Fruit fly (Drosophila melanogaster) whole organism, prepupa: ENCODE results near the gene rt.
A peak's percentile ranks its signal among the peaks of the same experiment; 100 is the strongest.

Source experiments
- Blimp-1 ChIP-seq: fragments of 200-800 bp; sonication (Bioruptor generic); optimal IDR thresholded peaks from 3 replicates; lab custom pipeline; 2017; ENCODE audit warnings: missing biosample characterization, missing genetic modification characterization, mild to moderate bottlenecking, moderate library complexity, missing genetic modification reagents
- CG10631 ChIP-seq: fragments of 200-800 bp; sonication (Bioruptor generic); optimal IDR thresholded peaks from 2 replicates; lab custom pipeline; 2016; ENCODE audit warnings: missing biosample characterization, missing genetic modification characterization
- CG10669 ChIP-seq: fragments of 200-800 bp; sonication (Bioruptor generic); optimal IDR thresholded peaks from 3 replicates; lab custom pipeline; 2018; ENCODE audit warnings: missing biosample characterization, mild to moderate bottlenecking, missing genetic modification characterization, moderate library complexity
- CG11294 ChIP-seq: fragments of 200-800 bp; sonication (Bioruptor generic); IDR thresholded peaks from 2 replicates; pipeline ENCODE4 v1.3.6; 2022; ENCODE audit warnings: missing biosample characterization, missing genetic modification characterization
- CG15336 ChIP-seq: fragments of 200-800 bp; sonication (Bioruptor generic); IDR thresholded peaks from 2 replicates; pipeline ENCODE4 v1.3.6; 2022; ENCODE audit warnings: missing biosample characterization, missing genetic modification characterization
- CG1621 ChIP-seq: fragments of 200-800 bp; sonication (Bioruptor generic); optimal IDR thresholded peaks from 3 replicates; lab custom pipeline; 2018; ENCODE audit warnings: missing biosample characterization, mild to moderate bottlenecking, missing genetic modification characterization
- CG16779 ChIP-seq: fragments of 200-800 bp; sonication (Bioruptor generic); optimal IDR thresholded peaks from 3 replicates; lab custom pipeline; 2017; ENCODE audit warnings: missing biosample characterization, mild to moderate bottlenecking, missing genetic modification characterization
- CG3032 ChIP-seq: fragments of 200-800 bp; optimal IDR thresholded peaks from 2 replicates; lab custom pipeline; 2019; ENCODE audit warnings: missing biosample characterization, mild to moderate bottlenecking, missing genetic modification characterization, moderate library complexity
- CG31627 ChIP-seq: fragments of 200-800 bp; sonication (Bioruptor generic); optimal IDR thresholded peaks from 3 replicates; lab custom pipeline; 2016; ENCODE audit warnings: missing biosample characterization, missing genetic modification characterization
- CG32006 ChIP-seq: fragments of 200-800 bp; sonication (Bioruptor generic); optimal IDR thresholded peaks from 3 replicates; lab custom pipeline; 2017; ENCODE audit warnings: missing biosample characterization, mild to moderate bottlenecking, missing genetic modification characterization
- CG34406 ChIP-seq: fragments of 200-800 bp; sonication (Bioruptor generic); optimal IDR thresholded peaks from 3 replicates; lab custom pipeline; 2016; ENCODE audit warnings: missing biosample characterization, missing genetic modification characterization
- CG3919 ChIP-seq: fragments of 200-800 bp; sonication (Bioruptor generic); optimal IDR thresholded peaks from 3 replicates; lab custom pipeline; 2016; ENCODE audit warnings: missing biosample characterization, missing genetic modification characterization
- CG6163 ChIP-seq: fragments of 200-800 bp; sonication (Bioruptor generic); IDR thresholded peaks from 3 replicates; pipeline ENCODE4 v1.3.6; 2022; ENCODE audit warnings: missing biosample characterization, missing genetic modification characterization
- CG6276 ChIP-seq: fragments of 200-800 bp; sonication (Bioruptor generic); optimal IDR thresholded peaks from 2 replicates; lab custom pipeline; 2017; ENCODE audit warnings: missing biosample characterization, mild to moderate bottlenecking, missing genetic modification characterization
- CG6808 ChIP-seq: fragments of 200-800 bp; sonication (Bioruptor generic); optimal IDR thresholded peaks from 3 replicates; lab custom pipeline; 2017; ENCODE audit warnings: missing biosample characterization, missing genetic modification characterization, mild to moderate bottlenecking, moderate library complexity, missing genetic modification reagents
- CG6854 ChIP-seq: fragments of 200-800 bp; sonication (Bioruptor generic); optimal IDR thresholded peaks from 2 replicates; lab custom pipeline; 2017; ENCODE audit warnings: missing biosample characterization, mild to moderate bottlenecking, missing genetic modification characterization
- CG7368 ChIP-seq: fragments of 200-800 bp; sonication (Bioruptor generic); optimal IDR thresholded peaks from 3 replicates; lab custom pipeline; 2016; ENCODE audit warnings: missing biosample characterization, missing genetic modification characterization
- CG8119 ChIP-seq: fragments of 200-800 bp; sonication (Bioruptor generic); IDR thresholded peaks from 3 replicates; pipeline ENCODE4 v1.3.6; 2022; ENCODE audit warnings: missing biosample characterization, missing genetic modification characterization
- CG8319 ChIP-seq: fragments of 200-800 bp; sonication (Bioruptor generic); optimal IDR thresholded peaks from 3 replicates; lab custom pipeline; 2016; ENCODE audit warnings: missing biosample characterization, missing genetic modification characterization
- CG9139 ChIP-seq: fragments of 200-800 bp; sonication (Bioruptor generic); optimal IDR thresholded peaks from 3 replicates; lab custom pipeline; 2017; ENCODE audit warnings: missing biosample characterization, mild to moderate bottlenecking, missing genetic modification characterization
- Eip78C ChIP-seq: fragments of 200-800 bp; sonication (Bioruptor generic); peaks from one replicate; lab custom pipeline; 2016; ENCODE audit warnings: missing biosample characterization, missing genetic modification characterization
- Eip93F ChIP-seq: fragments of 200-800 bp; sonication (Bioruptor generic); optimal IDR thresholded peaks from 2 replicates; lab custom pipeline; 2016; ENCODE audit warnings: missing biosample characterization, mild to moderate bottlenecking, missing genetic modification characterization
- Ets21C ChIP-seq: fragments of 200-800 bp; sonication (Bioruptor generic); optimal IDR thresholded peaks from 3 replicates; lab custom pipeline; 2016; ENCODE audit warnings: missing biosample characterization, missing genetic modification characterization
- Ets96B ChIP-seq: fragments of 200-800 bp; optimal IDR thresholded peaks from 2 replicates; lab custom pipeline; 2019; ENCODE audit warnings: missing biosample characterization, mild to moderate bottlenecking, missing genetic modification characterization, moderate library complexity
- Gug ChIP-seq: fragments of 200-800 bp; sonication (Bioruptor generic); IDR thresholded peaks from 2 replicates; pipeline ENCODE4 v1.3.6; 2022; ENCODE audit warnings: missing biosample characterization, missing genetic modification characterization
- Hr39 ChIP-seq: fragments of 200-800 bp; sonication (Bioruptor generic); optimal IDR thresholded peaks from 2 replicates; lab custom pipeline; 2016; ENCODE audit warnings: missing biosample characterization, missing genetic modification characterization
- Lpt ChIP-seq: fragments of 200-800 bp; sonication (Bioruptor generic); optimal IDR thresholded peaks from 3 replicates; lab custom pipeline; 2016; ENCODE audit warnings: missing biosample characterization, missing genetic modification characterization
- Met ChIP-seq: fragments of 200-800 bp; sonication (Bioruptor generic); optimal IDR thresholded peaks from 3 replicates; lab custom pipeline; 2016; ENCODE audit warnings: missing biosample characterization, missing genetic modification characterization
- Smox ChIP-seq: fragments of 200-800 bp; sonication (Bioruptor generic); optimal IDR thresholded peaks from 3 replicates; lab custom pipeline; 2016; ENCODE audit warnings: missing biosample characterization, missing genetic modification characterization
- Sox15 ChIP-seq: fragments of 200-800 bp; sonication (Bioruptor generic); optimal IDR thresholded peaks from 3 replicates; lab custom pipeline; 2016; ENCODE audit warnings: missing biosample characterization, missing genetic modification characterization
- cyc ChIP-seq: fragments of 200-800 bp; sonication (Bioruptor generic); optimal IDR thresholded peaks from 3 replicates; lab custom pipeline; 2016; ENCODE audit warnings: missing biosample characterization, missing genetic modification characterization
- dsx ChIP-seq: fragments of 200-800 bp; optimal IDR thresholded peaks from 3 replicates; lab custom pipeline; 2019; ENCODE audit warnings: missing biosample characterization, mild to moderate bottlenecking, missing genetic modification characterization, moderate library complexity; ENCODE audit not compliant: poor library complexity, severe bottlenecking
- eg ChIP-seq: fragments of 200-800 bp; sonication (Bioruptor generic); IDR thresholded peaks from 3 replicates; pipeline ENCODE4 v1.3.6; 2022; ENCODE audit warnings: missing biosample characterization, missing genetic modification characterization
- esn ChIP-seq: fragments of 200-800 bp; sonication (Bioruptor generic); optimal IDR thresholded peaks from 2 replicates; lab custom pipeline; 2016; ENCODE audit warnings: missing biosample characterization, mild to moderate bottlenecking, missing genetic modification characterization, moderate library complexity
- fd59A ChIP-seq: fragments of 200-800 bp; sonication (Bioruptor generic); optimal IDR thresholded peaks from 2 replicates; lab custom pipeline; 2017; ENCODE audit warnings: missing biosample characterization, mild to moderate bottlenecking, missing genetic modification characterization, missing genetic modification reagents
- fd85E ChIP-seq: fragments of 200-800 bp; sonication (Bioruptor generic); optimal IDR thresholded peaks from 3 replicates; lab custom pipeline; 2016; ENCODE audit warnings: missing biosample characterization, missing genetic modification characterization
- fkh ChIP-seq: fragments of 200-800 bp; sonication (Bioruptor generic); optimal IDR thresholded peaks from 3 replicates; lab custom pipeline; 2017; ENCODE audit warnings: missing biosample characterization, mild to moderate bottlenecking, missing genetic modification characterization, moderate library complexity
- pdm3 ChIP-seq: fragments of 200-800 bp; sonication (Bioruptor generic); optimal IDR thresholded peaks from 3 replicates; lab custom pipeline; 2016; ENCODE audit warnings: missing biosample characterization, missing genetic modification characterization
- spab ChIP-seq: fragments of 200-800 bp; sonication (Bioruptor generic); optimal IDR thresholded peaks from 2 replicates; lab custom pipeline; 2017; ENCODE audit warnings: missing biosample characterization, mild to moderate bottlenecking, missing genetic modification characterization, missing genetic modification reagents
- svp ChIP-seq: fragments of 200-800 bp; sonication (Bioruptor generic); peaks from one replicate; lab custom pipeline; 2016; ENCODE audit warnings: missing biosample characterization, missing genetic modification characterization

rt gene

dm6 chr3L:11551949-11552348, 35.6 kb downstream of the rt start (continued):
- TF ChIP-seq Ets96B (tag; lab: Kevin White, UChicago) (peak; percentile 71), Eip78C (GFP tag; lab: Kevin White, UChicago) (peak; percentile 87), Lpt (no peak), CG9139 (no peak), CG1621 (peak; percentile 31), cyc (peak; percentile 52), Hr39 (GFP tag; lab: Kevin White, UChicago) (peak; percentile 36), Eip93F (GFP tag; lab: Kevin White, UChicago) (no peak), spab (GFP tag; lab: Kevin White, UChicago) (peak; percentile 47), CG3919 (GFP tag; lab: Kevin White, UChicago) (peak; percentile 65), svp (peak; percentile 76), CG6163 (peak; percentile 75; the same call in 2 of the 3 replicates), Ets21C (GFP tag; lab: Kevin White, UChicago) (no peak), CG7368 (peak; percentile 12), Smox (peak; percentile 48), CG10631 (peak; percentile 54), fd59A (GFP tag; lab: Kevin White, UChicago) (peak; percentile 36), Met (GFP tag; lab: Kevin White, UChicago) (peak; percentile 48)

- TF ChIP-seq Eip78C (GFP tag; lab: Kevin White, UChicago) (no peak), CG8319 (GFP tag; lab: Kevin White, UChicago) (no peak), cyc (no peak), Sox15 (GFP tag; lab: Kevin White, UChicago) (no peak), CG6163 (0 out of 3 replicates have a peak, but pooled peaks have one; percentile 24), CG31627 (GFP tag; lab: Kevin White, UChicago) (no peak), CG10669 (GFP tag; lab: Kevin White, UChicago) (no peak), spab (GFP tag; lab: Kevin White, UChicago) (no peak), CG9139 (no peak), CG32006 (no peak), fkh (GFP tag; lab: Kevin White, UChicago) (peak; percentile 66), CG34406 (GFP tag; lab: Kevin White, UChicago) (no peak)
Measured at dm6 chr3L:11550359-11551056, 37.1 kb downstream of the rt start.

- peak; percentile 61; the same call in 2 of the 3 replicates for TF ChIP-seq eg (GFP tag; lab: Robert Waterston, UW)
- TF ChIP-seq CG8119 (GFP tag; lab: Robert Waterston, UW) = peak; percentile 55; the same call in 2 of the 3 replicates
- peak; percentile 13; the same call in 1 of the 2 replicates for TF ChIP-seq Gug (GFP tag; lab: Robert Waterston, UW)
- TF ChIP-seq Smox = no peak
- TF ChIP-seq Blimp-1 (GFP tag; lab: Kevin White, UChicago) = no peak
- peak; percentile 11 for TF ChIP-seq Eip78C (GFP tag; lab: Kevin White, UChicago)
- 0 out of 2 replicates have a peak, but pooled peaks have one; percentile 27 for TF ChIP-seq CG15336
- no peak for TF ChIP-seq CG7368
- peak; percentile 22 for TF ChIP-seq CG6276
- TF ChIP-seq Ets96B (tag; lab: Kevin White, UChicago) = no peak
- no peak for TF ChIP-seq CG16779 (tag; lab: Kevin White, UChicago)
- TF ChIP-seq svp = no peak
- no peak for TF ChIP-seq dsx (GFP tag; lab: Kevin White, UChicago)
Measured at dm6 chr3L:11549432-11549831, 38.1 kb downstream of the rt start.

dm6 chr3L:11548009-11548408, 39.6 kb downstream of the rt start:
- TF ChIP-seq spab (GFP tag; lab: Kevin White, UChicago) (no peak), esn (GFP tag; lab: Kevin White, UChicago) (no peak), svp (no peak), CG7368 (no peak), pdm3 (GFP tag; lab: Kevin White, UChicago) (no peak), CG3032 (tag; lab: Kevin White, UChicago) (no peak), eg (GFP tag; lab: Robert Waterston, UW) (no peak), fd59A (GFP tag; lab: Kevin White, UChicago) (no peak), CG11294 (GFP tag; lab: Robert Waterston, UW) (no peak), Blimp-1 (GFP tag; lab: Kevin White, UChicago) (no peak), fkh (GFP tag; lab: Kevin White, UChicago) (no peak), CG6808 (GFP tag; lab: Kevin White, UChicago) (no peak), Hr39 (GFP tag; lab: Kevin White, UChicago) (no peak), CG8319 (GFP tag; lab: Kevin White, UChicago) (no peak), CG6854 (GFP tag; lab: Kevin White, UChicago) (no peak), Eip78C (GFP tag; lab: Kevin White, UChicago) (no peak), Ets21C (GFP tag; lab: Kevin White, UChicago) (no peak), fd85E (GFP tag; lab: Kevin White, UChicago) (no peak)
